Worm (Caenorhabditis elegans): Measurements from ENCODE around the gene Y105C5B.3.

DNA sequence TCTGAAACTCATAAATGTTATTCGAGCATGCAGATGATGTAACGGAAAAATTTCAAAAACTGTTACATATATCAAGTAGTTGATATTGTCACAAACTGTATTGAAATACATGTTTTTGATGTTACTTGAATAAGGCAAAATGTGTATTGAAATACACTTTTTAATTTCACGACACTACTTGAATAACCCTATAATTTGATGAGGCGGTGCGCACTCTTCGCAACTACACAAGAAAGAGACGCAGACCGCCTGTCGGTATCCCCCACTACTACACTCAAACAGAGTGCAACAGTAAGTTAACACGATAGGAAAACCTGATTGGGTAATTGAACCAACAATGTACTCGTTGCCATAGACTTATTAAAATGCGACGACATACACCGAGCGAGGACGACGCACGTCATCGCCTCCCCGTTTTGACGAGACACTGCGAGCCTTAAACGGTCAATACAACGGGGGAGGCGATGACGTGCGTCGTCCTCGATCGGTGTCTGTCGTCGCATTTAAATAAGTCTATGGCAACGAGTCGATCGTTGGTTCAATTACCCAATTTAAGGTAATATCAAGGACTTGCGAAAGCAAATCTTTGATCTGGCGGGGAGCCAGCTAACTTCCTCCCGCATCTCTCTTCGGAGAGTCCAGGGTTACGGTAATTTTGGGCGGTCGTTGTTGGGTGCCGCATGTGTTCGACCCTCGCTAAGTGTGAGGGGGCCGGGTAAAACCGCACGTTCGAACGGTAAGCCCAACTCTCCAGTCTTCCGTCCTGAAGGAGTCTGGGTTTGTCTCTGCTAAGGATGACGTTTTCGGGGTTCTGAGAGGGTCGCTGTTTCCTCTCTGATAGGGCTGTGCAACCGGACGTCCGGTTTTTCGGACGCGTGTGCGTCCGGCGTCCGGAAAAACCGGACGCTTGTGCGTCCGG lies 30.9 kb upstream of the Y105C5B.3 start:
- no peak for TF ChIP-seq ceh-82 (tag; optimal IDR thresholded peaks at IDR 0.05)
- TF ChIP-seq rbr-2 (tag; optimal IDR thresholded peaks at IDR 0.05) = no peak
- no peak for TF ChIP-seq lsy-2 (tag; optimal IDR thresholded peaks at IDR 0.05)
- TF ChIP-seq mdl-1 (tag; optimal IDR thresholded peaks at IDR 0.05) = no peak
- TF ChIP-seq zip-11 (GFP tag; IDR thresholded peaks at IDR 0.05) = no peak

Data from whole organism, L4 larva.